Fruit fly (Drosophila melanogaster): ENCODE results near the gene CG5895.

DNA sequence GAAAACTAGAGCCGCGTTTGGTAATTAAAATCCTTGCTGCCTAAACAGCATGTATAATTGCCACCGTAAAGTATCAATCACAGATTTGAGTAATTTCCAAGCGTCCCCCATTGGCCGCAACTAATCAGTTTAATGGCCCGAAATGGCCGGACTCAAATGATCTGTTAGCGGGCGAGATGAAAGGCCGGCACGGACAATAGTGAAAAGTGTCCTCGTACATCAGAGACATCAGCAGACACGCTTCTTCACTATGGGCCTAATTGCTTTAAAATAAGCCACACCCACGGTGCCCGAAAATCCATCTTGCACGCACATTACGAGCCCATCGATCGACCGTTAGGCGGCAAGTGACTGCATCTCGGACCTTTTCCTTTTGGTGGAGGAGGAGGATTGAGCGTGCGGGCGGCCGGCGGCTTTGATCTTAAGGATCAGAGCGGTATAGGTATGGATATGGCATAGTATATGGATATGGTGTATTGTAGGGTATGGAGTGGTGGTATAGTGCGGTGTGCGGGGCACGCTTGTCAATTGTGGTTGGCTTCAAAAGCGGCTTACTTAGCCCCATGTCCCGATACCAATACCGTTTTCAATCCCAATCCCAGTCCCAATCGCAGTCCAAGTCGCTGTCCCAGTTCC lies 22.9 kb upstream of the CG5895 start:
- no peak for TF ChIP-seq CG17829 (tag; optimal IDR thresholded peaks at IDR 0.05)
- no peak for TF ChIP-seq Nf-YA (GFP tag; IDR thresholded peaks at IDR 0.05)
- TF ChIP-seq psq (GFP tag; optimal IDR thresholded peaks at IDR 0.05): no peak
- TF ChIP-seq lab (GFP tag; optimal IDR thresholded peaks at IDR 0.05): no peak
- TF ChIP-seq Myb (GFP tag; optimal IDR thresholded peaks at IDR 0.05): no peak
